Fruit fly (Drosophila melanogaster): ENCODE measurements around the gene Nak.

- no peak for TF ChIP-seq CG8301 (tag; optimal IDR thresholded peaks at IDR 0.05)
- no peak for TF ChIP-seq Pif1B (GFP tag; optimal IDR thresholded peaks at IDR 0.05)
Measured at dm6 chr2L:19015628-19016027, 47.1 kb upstream of the Nak start.
